Worm (Caenorhabditis elegans) whole organism, L1 larva: Measurements from ENCODE around the gene F10C1.23.
A peak's percentile ranks its signal among the peaks of the same experiment; 100 is the strongest.

ENCODE experiments used
- C04F5.9 ChIP-seq: sonication (generic microtip); optimal IDR thresholded peaks from 2 replicates; lab custom pipeline; 2016; ENCODE audit warnings: missing genetic modification characterization, missing compliant biosample characterization
- C34B4.2 ChIP-seq: sonication (generic microtip); optimal IDR thresholded peaks from 2 replicates; lab custom pipeline; 2017; ENCODE audit warnings: mild to moderate bottlenecking, missing genetic modification characterization, missing compliant biosample characterization
- F16B12.6 ChIP-seq: fragments of 150-350 bp; optimal IDR thresholded peaks from 2 replicates; lab custom pipeline; 2014; ENCODE audit warnings: missing biosample characterization, missing genetic modification characterization
- aha-1 ChIP-seq: fragments of 150-350 bp; optimal IDR thresholded peaks from 2 replicates; lab custom pipeline; 2014; ENCODE audit warnings: missing biosample characterization, missing genetic modification characterization
- alr-1 ChIP-seq: fragments of 200-800 bp; sonication (Bioruptor generic); optimal IDR thresholded peaks from 2 replicates; lab custom pipeline; 2018; ENCODE audit warnings: borderline replicate concordance, mild to moderate bottlenecking, missing genetic modification characterization, missing compliant biosample characterization
- aly-2 ChIP-seq: fragments of 150-350 bp; optimal IDR thresholded peaks from 2 replicates; lab custom pipeline; 2014; ENCODE audit warnings: missing biosample characterization, missing genetic modification characterization
- ama-1 ChIP-seq: fragments of 150-350 bp; optimal IDR thresholded peaks from 2 replicates; lab custom pipeline; 2014
- blmp-1 ChIP-seq: fragments of 150-350 bp; optimal IDR thresholded peaks from 2 replicates; lab custom pipeline; 2014; ENCODE audit warnings: missing biosample characterization, missing genetic modification characterization
- ceh-82 ChIP-seq, 3 experiments: fragments of 150-350 bp in 1 of 3; sonication (generic microtip) in 2 of 3; optimal IDR thresholded peaks; 2 replicates each; lab custom pipeline; 2014 to 2017; ENCODE audit warnings: missing biosample characterization in 3 of 3, missing genetic modification characterization in 3 of 3
- ceh-88 ChIP-seq: fragments of 200-800 bp; sonication (Bioruptor generic); IDR thresholded peaks from 2 replicates; pipeline ENCODE4 v1.3.6; 2022; ENCODE audit warnings: missing genetic modification characterization, missing compliant biosample characterization
- ceh-90 ChIP-seq: sonication (generic microtip); optimal IDR thresholded peaks from 2 replicates; lab custom pipeline; 2016; ENCODE audit warnings: missing genetic modification characterization, missing compliant biosample characterization
- ces-1 ChIP-seq: fragments of 150-350 bp; optimal IDR thresholded peaks from 2 replicates; lab custom pipeline; 2014; ENCODE audit warnings: missing biosample characterization, missing genetic modification reagents, missing genetic modification characterization
- dpl-1 ChIP-seq, 3 experiments: fragments of 150-350 bp in 2 of 3; sonication (generic microtip) in 1 of 3; optimal IDR thresholded peaks; 2 replicates each; lab custom pipeline; 2014 to 2017; ENCODE audit warnings: missing biosample characterization in 3 of 3, missing genetic modification characterization in 3 of 3, missing genetic modification reagents in 3 of 3
- egl-13 ChIP-seq: sonication (generic microtip); optimal IDR thresholded peaks from 2 replicates; lab custom pipeline; 2016; ENCODE audit warnings: missing genotype, missing genetic modification reagents, missing genetic modification characterization, missing compliant biosample characterization
- egl-27 ChIP-seq, 2 experiments: fragments of 150-350 bp in 1 of 2; sonication (generic microtip); optimal IDR thresholded peaks; 3 replicates each; lab custom pipeline; 2017 to 2018; ENCODE audit warnings: missing biosample characterization in 2 of 2, missing genetic modification characterization in 2 of 2, missing genetic modification reagents in 2 of 2
- elt-3 ChIP-seq, 6 experiments: fragments of 150-350 bp in 1 of 6; sonication (generic microtip); optimal IDR thresholded peaks; 2 replicates each; lab custom pipeline; 2017 to 2018; ENCODE audit warnings: missing biosample characterization in 6 of 6, missing genetic modification characterization in 6 of 6, inconsistent platforms in 1 of 6
- hlh-17 ChIP-seq: fragments of 200-800 bp; sonication (Bioruptor generic); optimal IDR thresholded peaks from 2 replicates; lab custom pipeline; 2018; ENCODE audit warnings: missing genetic modification characterization, mild to moderate bottlenecking, missing compliant biosample characterization, moderate library complexity, borderline replicate concordance
- hpl-2 ChIP-seq: fragments of 150-350 bp; optimal IDR thresholded peaks from 2 replicates; lab custom pipeline; 2014; ENCODE audit warnings: missing biosample characterization, missing genetic modification reagents, missing genetic modification characterization
- lin-15B ChIP-seq: fragments of 150-350 bp; sonication (generic microtip); optimal IDR thresholded peaks from 3 replicates; lab custom pipeline; 2014; ENCODE audit warnings: missing biosample characterization, missing genetic modification characterization
- lin-39 ChIP-seq: fragments of 150-350 bp; optimal IDR thresholded peaks from 2 replicates; lab custom pipeline; 2014; ENCODE audit warnings: missing biosample characterization, missing genetic modification reagents, missing genetic modification characterization
- lsy-2 ChIP-seq, 2 experiments: fragments of 150-350 bp; optimal IDR thresholded peaks; 2 replicates each; lab custom pipeline; 2014; ENCODE audit warnings: missing biosample characterization in 2 of 2, missing genetic modification characterization in 2 of 2
- mdl-1 ChIP-seq, 2 experiments: fragments of 150-350 bp; optimal IDR thresholded peaks; 2 replicates each; lab custom pipeline; 2014 to 2017; ENCODE audit warnings: missing biosample characterization in 2 of 2, missing genetic modification characterization in 2 of 2, inconsistent platforms in 1 of 2
- nhr-11 ChIP-seq: fragments of 150-350 bp; optimal IDR thresholded peaks from 2 replicates; lab custom pipeline; 2014; ENCODE audit warnings: missing biosample characterization, missing genetic modification characterization
- nhr-19 ChIP-seq: fragments of 200-800 bp; sonication (Bioruptor generic); conservative IDR thresholded peaks from 2 replicates; pipeline ENCODE4 v1.3.6; 2022; ENCODE audit warnings: missing genetic modification characterization, missing compliant biosample characterization
- nhr-237 ChIP-seq: fragments of 150-350 bp; optimal IDR thresholded peaks from 2 replicates; lab custom pipeline; 2014; ENCODE audit warnings: missing biosample characterization, missing genetic modification characterization
- nhr-47 ChIP-seq: sonication (generic microtip); optimal IDR thresholded peaks from 2 replicates; lab custom pipeline; 2016; ENCODE audit warnings: mild to moderate bottlenecking, missing genetic modification characterization, moderate library complexity, missing compliant biosample characterization
- nhr-76 ChIP-seq: sonication (generic microtip); optimal IDR thresholded peaks from 2 replicates; lab custom pipeline; 2017; ENCODE audit warnings: missing biosample characterization, missing genetic modification characterization
- nhr-85 ChIP-seq: sonication (generic microtip); peaks from one replicate; lab custom pipeline; 2016; ENCODE audit warnings: missing genetic modification characterization, inconsistent platforms, missing compliant biosample characterization
- nhr-90 ChIP-seq: sonication (generic microtip); optimal IDR thresholded peaks from 2 replicates; lab custom pipeline; 2016; ENCODE audit warnings: mild to moderate bottlenecking, missing genetic modification characterization, missing compliant biosample characterization; ENCODE audit not compliant: poor library complexity
- pax-3 ChIP-seq: fragments of 200-800 bp; sonication (Bioruptor generic); optimal IDR thresholded peaks from 2 replicates; lab custom pipeline; 2018; ENCODE audit warnings: mild to moderate bottlenecking, missing genetic modification characterization, moderate library complexity, missing compliant biosample characterization
- pqm-1 ChIP-seq: sonication (generic microtip); optimal IDR thresholded peaks from 3 replicates; lab custom pipeline; 2017; ENCODE audit warnings: missing biosample characterization, missing genetic modification characterization
- snpc-4 ChIP-seq: fragments of 150-350 bp; optimal IDR thresholded peaks from 2 replicates; lab custom pipeline; 2014; ENCODE audit warnings: missing biosample characterization, missing genetic modification characterization
- snu-23 ChIP-seq: sonication (generic microtip); optimal IDR thresholded peaks from 2 replicates; lab custom pipeline; 2016; ENCODE audit warnings: missing genetic modification characterization, missing compliant biosample characterization
- sox-4 ChIP-seq: sonication (generic microtip); optimal IDR thresholded peaks from 2 replicates; lab custom pipeline; 2016; ENCODE audit warnings: missing genetic modification characterization, missing compliant biosample characterization
- tbx-2 ChIP-seq: sonication (generic microtip); optimal IDR thresholded peaks from 2 replicates; lab custom pipeline; 2016; ENCODE audit warnings: missing genetic modification characterization, missing compliant biosample characterization
- unc-130 ChIP-seq: fragments of 150-350 bp; optimal IDR thresholded peaks from 2 replicates; lab custom pipeline; 2017; ENCODE audit warnings: missing biosample characterization, missing genetic modification characterization, inconsistent platforms
- unc-86 ChIP-seq: sonication (generic microtip); optimal IDR thresholded peaks from 2 replicates; lab custom pipeline; 2016; ENCODE audit warnings: missing genetic modification characterization, missing compliant biosample characterization
- vab-15 ChIP-seq: sonication (generic microtip); optimal IDR thresholded peaks from 2 replicates; lab custom pipeline; 2017; ENCODE audit warnings: missing genotype, mild to moderate bottlenecking, missing genetic modification characterization, missing compliant biosample characterization
- zip-4 ChIP-seq: fragments of 200-800 bp; sonication (Bioruptor generic); optimal IDR thresholded peaks from 2 replicates; lab custom pipeline; 2018; ENCODE audit warnings: mild to moderate bottlenecking, missing genetic modification characterization, moderate library complexity, missing compliant biosample characterization
- ztf-11 ChIP-seq, 2 experiments: sonication (generic microtip); optimal IDR thresholded peaks; 2 replicates each; lab custom pipeline; 2016 to 2017; ENCODE audit warnings: missing genetic modification characterization in 2 of 2, missing biosample characterization in 1 of 2, missing compliant biosample characterization in 1 of 2
- ztf-4 ChIP-seq: fragments of 150-350 bp; optimal IDR thresholded peaks from 2 replicates; lab custom pipeline; 2014; ENCODE audit warnings: missing biosample characterization, missing genetic modification characterization

Gene F10C1.23

ce11 chrII:5781935-5782921, 24.4 kb downstream of the F10C1.23 start, which contains the start of gene K05F1.6 (continued):
- TF ChIP-seq C04F5.9 (tag; lab: Kevin White, UChicago) = no peak
- peak; percentile 15 for TF ChIP-seq ztf-4
- TF ChIP-seq mdl-1 (tag; optimal IDR thresholded peaks at IDR 0.05; lab: Kevin White, UChicago) = peak in 1 of 2 experiments; percentile 58
- peak; percentile 53 for TF ChIP-seq nhr-85 (tag; lab: Kevin White, UChicago)
- no peak for TF ChIP-seq hlh-17 (GFP tag; lab: Kevin White, UChicago)
- no peak for TF ChIP-seq blmp-1 (tag; lab: Kevin White, UChicago)
- TF ChIP-seq snpc-4 (tag; lab: Kevin White, UChicago) = no peak
- TF ChIP-seq nhr-76 (tag; lab: Kevin White, UChicago) = peak; percentile 20
- TF ChIP-seq nhr-237 (tag; lab: Kevin White, UChicago) = no peak
- TF ChIP-seq ces-1 (GFP tag; lab: Kevin White, UChicago) = no peak
- no peak for TF ChIP-seq aha-1 (tag; lab: Kevin White, UChicago)
- TF ChIP-seq lin-39 = no peak
- peak; percentile 52 for TF ChIP-seq unc-130
- no peak for TF ChIP-seq C34B4.2 (tag; lab: Kevin White, UChicago)
- peak; percentile 9 for TF ChIP-seq unc-86
- no peak for TF ChIP-seq nhr-11
- TF ChIP-seq ceh-88 (GFP tag; lab: Robert Waterston, UW) = no peak
- peak; percentile 19 for TF ChIP-seq zip-4 (GFP tag; lab: Kevin White, UChicago)
- peak; percentile 44 for TF ChIP-seq egl-13 (tag; lab: Kevin White, UChicago)
- peak in 1 of 2 experiments; percentile 52 for TF ChIP-seq lsy-2 (tag; optimal IDR thresholded peaks at IDR 0.05; lab: Kevin White, UChicago)
- TF ChIP-seq nhr-90 (tag; lab: Kevin White, UChicago) = peak; percentile 65
- peak; percentile 73 for TF ChIP-seq nhr-47 (tag; lab: Kevin White, UChicago)
- no peak for TF ChIP-seq sox-4 (tag; lab: Kevin White, UChicago)
- TF ChIP-seq ama-1 = no peak
- peak; percentile 20 for TF ChIP-seq snu-23 (GFP tag; lab: Kevin White, UChicago)
- peak; percentile 18 for TF ChIP-seq tbx-2 (tag; lab: Kevin White, UChicago)
- TF ChIP-seq alr-1 = no peak
- TF ChIP-seq vab-15 = no peak
- TF ChIP-seq ceh-82 (tag; optimal IDR thresholded peaks at IDR 0.05; lab: Kevin White, UChicago) = peak in 2 of 3 experiments; percentile 32
- peak in 1 of 3 experiments; percentile 8 for TF ChIP-seq dpl-1 (GFP tag; optimal IDR thresholded peaks at IDR 0.05; lab: Kevin White, UChicago)
- peak; percentile 72 for TF ChIP-seq nhr-19 (GFP tag; lab: Robert Waterston, UW)
- TF ChIP-seq hpl-2 (GFP tag; lab: Kevin White, UChicago) = no peak
- TF ChIP-seq ztf-11 (tag; optimal IDR thresholded peaks at IDR 0.05; lab: Kevin White, UChicago) = peak in 1 of 2 experiments; percentile 36
- TF ChIP-seq lin-15B (tag; lab: Kevin White, UChicago) = no peak
- TF ChIP-seq elt-3 (tag; optimal IDR thresholded peaks at IDR 0.05; lab: Kevin White, UChicago) = no peak
- no peak for TF ChIP-seq F16B12.6 (tag; lab: Kevin White, UChicago)
- no peak for TF ChIP-seq ceh-90 (tag; lab: Kevin White, UChicago)
- no peak for TF ChIP-seq pqm-1 (tag; lab: Kevin White, UChicago)
- TF ChIP-seq pax-3 = peak; percentile 19
- TF ChIP-seq aly-2 = no peak
- TF ChIP-seq egl-27 (tag; optimal IDR thresholded peaks at IDR 0.05; lab: Kevin White, UChicago) = no peak
